Fruit fly (Drosophila melanogaster): ENCODE results near the gene ppk.

ppk gene

DNA sequence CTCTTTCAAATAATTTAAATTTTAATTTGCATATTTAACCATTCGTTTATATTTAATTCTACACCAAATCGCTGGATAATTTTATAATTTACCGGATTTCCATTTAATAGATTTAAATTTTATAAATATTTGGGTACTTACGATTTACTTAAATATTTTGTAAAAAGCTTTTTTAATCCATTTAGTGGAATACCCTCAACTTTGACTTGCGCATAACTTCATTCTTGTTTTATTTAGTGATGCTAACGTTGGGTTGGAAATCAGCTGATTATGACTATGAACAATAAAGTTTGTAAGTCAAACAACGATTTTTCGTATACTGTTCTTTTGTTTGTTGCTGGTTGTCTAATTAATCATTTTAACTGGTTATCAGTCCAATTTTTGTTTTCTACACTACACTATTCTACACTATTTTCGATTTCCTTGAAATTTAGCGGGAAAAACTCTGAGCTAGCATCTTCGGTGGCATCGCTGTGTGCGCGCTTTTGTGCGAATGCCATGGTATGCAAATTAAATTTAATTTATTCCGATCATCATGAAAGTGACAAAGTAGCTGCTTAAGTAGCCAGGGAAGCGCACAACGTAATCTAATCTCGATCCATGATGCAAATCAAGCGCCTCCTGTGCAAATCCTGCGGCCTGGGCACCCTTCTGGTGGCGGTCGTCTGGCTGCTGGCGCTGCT is 22.1 kb downstream of the ppk start, which contains the start of gene Pgant35A:
Gene Pgant35A, plus strand, starts transcription at position 473 of the 683 bp plus-strand sequence.
- TF ChIP-seq Met (GFP tag; optimal IDR thresholded peaks at IDR 0.05) = peak; percentile 32
- TF ChIP-seq Ets96B (tag; optimal IDR thresholded peaks at IDR 0.05) = no peak
- no peak for TF ChIP-seq CG7368 (GFP tag; optimal IDR thresholded peaks at IDR 0.05)
- TF ChIP-seq Sox102F (GFP tag; optimal IDR thresholded peaks at IDR 0.05) = peak; percentile 26
- TF ChIP-seq CG15336 (GFP tag; IDR thresholded peaks at IDR 0.05) = peak; percentile 52; the same call in 1 of the 2 replicates
- TF ChIP-seq CG6163 (GFP tag; IDR thresholded peaks at IDR 0.05) = no peak
- peak; percentile 38 for TF ChIP-seq pdm3 (GFP tag; optimal IDR thresholded peaks at IDR 0.05)
- TF ChIP-seq salr (GFP tag; optimal IDR thresholded peaks at IDR 0.05) = peak in 1 of 2 experiments; percentile 4
- peak; percentile 51 for TF ChIP-seq dsx (GFP tag; optimal IDR thresholded peaks at IDR 0.05; ENCODE audit: poor library complexity, severe bottlenecking)
- TF ChIP-seq CG10631 (GFP tag; optimal IDR thresholded peaks at IDR 0.05) = peak; percentile 28
- TF ChIP-seq CG31627 (GFP tag; optimal IDR thresholded peaks at IDR 0.05) = peak; percentile 36
- peak; percentile 71 for TF ChIP-seq svp (GFP tag)
- peak in 1 of 2 experiments; percentile 2 for TF ChIP-seq ss (GFP tag; optimal IDR thresholded peaks at IDR 0.05)
- peak; percentile 35 for TF ChIP-seq Sox14 (GFP tag; optimal IDR thresholded peaks at IDR 0.05)
- no peak for TF ChIP-seq eg (GFP tag; IDR thresholded peaks at IDR 0.05)
- peak; percentile 63; the same call in 2 of the 3 replicates for TF ChIP-seq CG8119 (GFP tag; IDR thresholded peaks at IDR 0.05)
- TF ChIP-seq CG32006 (GFP tag; optimal IDR thresholded peaks at IDR 0.05) = peak; percentile 21
- peak; percentile 60 for TF ChIP-seq esn (GFP tag; optimal IDR thresholded peaks at IDR 0.05)
- peak; percentile 50 for TF ChIP-seq CG34406 (GFP tag; optimal IDR thresholded peaks at IDR 0.05)
- no peak for TF ChIP-seq cyc (GFP tag; optimal IDR thresholded peaks at IDR 0.05)
- TF ChIP-seq Hr38 (GFP tag; optimal IDR thresholded peaks at IDR 0.05) = no peak
- TF ChIP-seq Hr4 (GFP tag; optimal IDR thresholded peaks at IDR 0.05) = peak; percentile 23
- peak; percentile 37 for TF ChIP-seq fkh (GFP tag; optimal IDR thresholded peaks at IDR 0.05)
- TF ChIP-seq Smox (GFP tag; optimal IDR thresholded peaks at IDR 0.05) = peak; percentile 16
- peak; percentile 18 for TF ChIP-seq topi (GFP tag; optimal IDR thresholded peaks at IDR 0.05)
- TF ChIP-seq CG11762 (GFP tag; optimal IDR thresholded peaks at IDR 0.05; ENCODE audit: insufficient read depth) = no peak
- TF ChIP-seq dac (GFP tag; optimal IDR thresholded peaks at IDR 0.05) = no peak
- TF ChIP-seq lz (GFP tag; optimal IDR thresholded peaks at IDR 0.05) = peak; percentile 32
- peak; percentile 30 for TF ChIP-seq Hr39 (GFP tag; optimal IDR thresholded peaks at IDR 0.05)
- TF ChIP-seq Eip78C (GFP tag) = peak; percentile 40
- TF ChIP-seq acj6 (GFP tag; optimal IDR thresholded peaks at IDR 0.05) = peak; percentile 15
- TF ChIP-seq CG11294 (GFP tag; IDR thresholded peaks at IDR 0.05) = no peak
- no peak for TF ChIP-seq Lpt (GFP tag; optimal IDR thresholded peaks at IDR 0.05)
- TF ChIP-seq CG3032 (tag; optimal IDR thresholded peaks at IDR 0.05) = peak; percentile 20
- TF ChIP-seq CG6808 (GFP tag; optimal IDR thresholded peaks at IDR 0.05) = no peak
- no peak for TF ChIP-seq CG6854 (GFP tag; optimal IDR thresholded peaks at IDR 0.05)

DNA sequence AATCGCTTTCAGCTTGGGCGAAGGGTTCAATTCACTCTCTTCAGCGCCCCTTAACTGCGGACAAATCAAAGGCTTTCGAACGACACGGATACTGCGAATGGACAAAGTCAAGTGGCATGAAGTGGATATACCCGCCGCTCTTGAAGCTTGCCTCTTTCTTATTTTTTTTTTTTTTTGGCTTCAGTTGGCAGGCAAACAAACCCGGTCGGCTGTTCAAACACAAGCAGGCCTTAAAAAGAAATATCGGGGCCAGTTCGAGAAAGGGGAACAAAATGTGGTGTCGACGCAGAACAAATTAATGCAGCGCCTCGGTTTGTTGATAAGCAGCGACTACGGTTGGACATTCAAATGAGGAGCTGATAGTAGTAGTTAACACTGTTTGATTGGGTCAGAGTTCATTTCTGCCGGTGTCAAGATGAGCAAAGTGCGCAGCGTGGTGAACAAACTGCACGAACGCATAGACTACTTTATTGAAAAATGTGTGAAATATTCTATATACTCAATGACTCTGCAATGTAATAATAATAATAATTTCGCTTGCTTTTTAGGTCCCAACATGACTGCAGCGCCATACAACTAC is 24.1 kb downstream of the ppk start:
- TF ChIP-seq cyc (GFP tag; optimal IDR thresholded peaks at IDR 0.05) (no peak), Met (GFP tag; optimal IDR thresholded peaks at IDR 0.05) (no peak), Eip75B (GFP tag; optimal IDR thresholded peaks at IDR 0.05) (peak; percentile 15), fkh (GFP tag; optimal IDR thresholded peaks at IDR 0.05) (peak; percentile 66)

DNA sequence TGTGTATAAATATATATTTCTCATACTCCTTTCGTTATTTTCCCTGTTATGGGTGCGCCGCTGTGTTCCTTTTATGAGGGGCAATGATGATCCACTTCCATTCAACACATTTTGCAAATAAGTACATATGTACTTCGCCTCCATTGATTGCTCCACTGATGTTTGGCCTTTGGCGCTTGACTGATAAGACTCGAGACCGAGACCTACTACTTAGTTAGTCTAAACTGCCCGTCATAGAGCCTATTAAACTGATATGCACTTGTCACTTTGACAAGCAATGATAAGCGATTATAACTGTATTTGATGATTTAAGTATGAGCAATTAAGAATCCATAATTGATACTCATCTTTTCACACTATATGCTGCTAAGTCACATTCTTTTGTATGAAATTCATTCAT is 24.7 kb downstream of the ppk start:
- TF ChIP-seq vri (GFP tag; optimal IDR thresholded peaks at IDR 0.05) = peak; percentile 5
- peak; percentile 70 for TF ChIP-seq svp (GFP tag)
- TF ChIP-seq CG8632 (GFP tag; optimal IDR thresholded peaks at IDR 0.05) = no peak
